Worm (Caenorhabditis elegans) whole organism, L2 larva: ENCODE results near the gene Y43B11AL.1.

Experiments used
- C34F6.9 ChIP-seq: fragments of 150-350 bp; optimal IDR thresholded peaks from 2 replicates; lab custom pipeline; 2014; ENCODE audit warnings: missing biosample characterization, missing genetic modification characterization
- F13H6.1 ChIP-seq: sonication (generic microtip); optimal IDR thresholded peaks from 2 replicates; lab custom pipeline; 2016; ENCODE audit warnings: missing genetic modification characterization, missing compliant biosample characterization
- R02D3.7 ChIP-seq: fragments of 150-350 bp; optimal IDR thresholded peaks from 2 replicates; lab custom pipeline; 2014; ENCODE audit warnings: missing biosample characterization, missing genetic modification characterization
- Y55F3AM.14 ChIP-seq: fragments of 200-800 bp; sonication (Bioruptor generic); optimal IDR thresholded peaks from 2 replicates; lab custom pipeline; 2018; ENCODE audit warnings: mild to moderate bottlenecking, missing genetic modification characterization, missing compliant biosample characterization
- ZK546.5 ChIP-seq: sonication (generic microtip); optimal IDR thresholded peaks from 2 replicates; lab custom pipeline; 2017; ENCODE audit warnings: missing biosample characterization, missing genetic modification characterization
- alr-1 ChIP-seq: fragments of 150-350 bp; optimal IDR thresholded peaks from 2 replicates; lab custom pipeline; 2014; ENCODE audit warnings: missing biosample characterization, missing genetic modification characterization
- aly-2 ChIP-seq: fragments of 150-350 bp; optimal IDR thresholded peaks from 2 replicates; lab custom pipeline; 2014; ENCODE audit warnings: missing biosample characterization, missing genetic modification characterization
- ama-1 ChIP-seq: fragments of 150-350 bp; optimal IDR thresholded peaks from 2 replicates; lab custom pipeline; 2018; ENCODE audit warnings: inconsistent platforms
- blmp-1 ChIP-seq: sonication (generic microtip); optimal IDR thresholded peaks from 2 replicates; lab custom pipeline; 2017; ENCODE audit warnings: missing genetic modification characterization, mild to moderate bottlenecking, missing compliant biosample characterization, antibody characterized with exemption, moderate library complexity; ENCODE audit not compliant: insufficient read depth
- ceh-16 ChIP-seq: fragments of 150-350 bp; optimal IDR thresholded peaks from 2 replicates; lab custom pipeline; 2014; ENCODE audit warnings: missing biosample characterization, missing genetic modification characterization
- crh-2 ChIP-seq: sonication (generic microtip); optimal IDR thresholded peaks from 2 replicates; lab custom pipeline; 2017; ENCODE audit warnings: missing biosample characterization, missing genetic modification characterization
- dmd-4 ChIP-seq: sonication (generic microtip); optimal IDR thresholded peaks from 2 replicates; lab custom pipeline; 2017; ENCODE audit warnings: missing biosample characterization, missing genetic modification characterization
- egl-27 ChIP-seq: sonication (generic microtip); optimal IDR thresholded peaks from 3 replicates; lab custom pipeline; 2017; ENCODE audit warnings: missing biosample characterization, missing genetic modification reagents, missing genetic modification characterization
- fos-1 ChIP-seq: fragments of 150-350 bp; optimal IDR thresholded peaks from 2 replicates; lab custom pipeline; 2014; ENCODE audit warnings: missing biosample characterization, missing genetic modification characterization
- gmeb-1 ChIP-seq: fragments of 150-350 bp; optimal IDR thresholded peaks from 2 replicates; lab custom pipeline; 2014; ENCODE audit warnings: missing biosample characterization, missing genetic modification characterization
- lin-11 ChIP-seq: fragments of 150-350 bp; sonication (generic microtip); optimal IDR thresholded peaks from 2 replicates; lab custom pipeline; 2014; ENCODE audit warnings: missing biosample characterization, missing genetic modification characterization, inconsistent platforms, mixed read lengths
- lin-13 ChIP-seq: fragments of 150-350 bp; optimal IDR thresholded peaks from 2 replicates; lab custom pipeline; 2014; ENCODE audit warnings: missing biosample characterization, missing genetic modification reagents, missing genetic modification characterization
- lsy-2 ChIP-seq, 2 experiments: fragments of 150-350 bp in 1 of 2; sonication (generic microtip) in 1 of 2; optimal IDR thresholded peaks; 2 replicates each; lab custom pipeline; 2014 to 2017; ENCODE audit warnings: missing biosample characterization in 2 of 2, missing genetic modification characterization in 2 of 2
- mab-5 ChIP-seq: fragments of 150-350 bp; optimal IDR thresholded peaks from 2 replicates; lab custom pipeline; 2014; ENCODE audit warnings: missing biosample characterization, missing genetic modification characterization
- mbf-1 ChIP-seq: sonication (generic microtip); optimal IDR thresholded peaks from 2 replicates; lab custom pipeline; 2017; ENCODE audit warnings: missing biosample characterization, missing genetic modification characterization
- mdl-1 ChIP-seq, 2 experiments: fragments of 150-350 bp in 1 of 2; sonication (generic microtip) in 1 of 2; optimal IDR thresholded peaks; 2 replicates each; lab custom pipeline; 2017; ENCODE audit warnings: missing biosample characterization in 2 of 2, missing genetic modification characterization in 2 of 2
- nhr-10 ChIP-seq: sonication (generic microtip); optimal IDR thresholded peaks from 2 replicates; lab custom pipeline; 2017; ENCODE audit warnings: missing biosample characterization, missing genetic modification characterization
- nhr-11 ChIP-seq: fragments of 150-350 bp; optimal IDR thresholded peaks from 2 replicates; lab custom pipeline; 2014; ENCODE audit warnings: missing biosample characterization, missing genetic modification characterization
- nhr-12 ChIP-seq: fragments of 150-350 bp; optimal IDR thresholded peaks from 2 replicates; lab custom pipeline; 2014; ENCODE audit warnings: missing biosample characterization, missing genetic modification characterization
- nhr-129 ChIP-seq: fragments of 150-350 bp; optimal IDR thresholded peaks from 2 replicates; lab custom pipeline; 2014; ENCODE audit warnings: missing biosample characterization, missing genetic modification characterization
- nhr-21 ChIP-seq: fragments of 150-350 bp; optimal IDR thresholded peaks from 2 replicates; lab custom pipeline; 2014; ENCODE audit warnings: missing biosample characterization, missing genetic modification characterization
- nhr-23 ChIP-seq: fragments of 150-350 bp; optimal IDR thresholded peaks from 2 replicates; lab custom pipeline; 2014; ENCODE audit warnings: missing biosample characterization, missing genetic modification reagents, missing genetic modification characterization
- nhr-237 ChIP-seq: fragments of 150-350 bp; optimal IDR thresholded peaks from 2 replicates; lab custom pipeline; 2014; ENCODE audit warnings: missing biosample characterization, missing genetic modification characterization
- nhr-25 ChIP-seq: fragments of 150-350 bp; sonication (generic microtip); optimal IDR thresholded peaks from 3 replicates; lab custom pipeline; 2014; ENCODE audit warnings: missing biosample characterization, missing genetic modification characterization
- nhr-6 ChIP-seq: fragments of 150-350 bp; optimal IDR thresholded peaks from 2 replicates; lab custom pipeline; 2014; ENCODE audit warnings: missing biosample characterization, missing genetic modification characterization
- nhr-77 ChIP-seq: fragments of 150-350 bp; optimal IDR thresholded peaks from 2 replicates; lab custom pipeline; 2014; ENCODE audit warnings: missing biosample characterization, missing genetic modification characterization
- peb-1 ChIP-seq: fragments of 150-350 bp; optimal IDR thresholded peaks from 2 replicates; lab custom pipeline; 2014; ENCODE audit warnings: missing biosample characterization, missing genetic modification characterization
- sem-4 ChIP-seq: fragments of 150-350 bp; optimal IDR thresholded peaks from 2 replicates; lab custom pipeline; 2014; ENCODE audit warnings: missing biosample characterization, missing genetic modification reagents, missing genetic modification characterization
- skn-1 ChIP-seq: sonication (generic microtip); optimal IDR thresholded peaks from 2 replicates; lab custom pipeline; 2017; ENCODE audit warnings: missing biosample characterization, missing genetic modification characterization
- sma-3 ChIP-seq: sonication (generic microtip); optimal IDR thresholded peaks from 2 replicates; lab custom pipeline; 2016; ENCODE audit warnings: missing genetic modification reagents, missing genetic modification characterization, missing compliant biosample characterization
- sma-9 ChIP-seq, 2 experiments: fragments of 150-350 bp in 1 of 2; sonication (generic microtip) in 1 of 2; optimal IDR thresholded peaks; 2 replicates each; lab custom pipeline; 2014 to 2016; ENCODE audit warnings: missing genetic modification characterization in 2 of 2, mild to moderate bottlenecking in 1 of 2, missing biosample characterization in 1 of 2, missing compliant biosample characterization in 1 of 2, missing genetic modification reagents in 1 of 2, moderate library complexity in 1 of 2
- snpc-4 ChIP-seq: fragments of 150-350 bp; optimal IDR thresholded peaks from 2 replicates; lab custom pipeline; 2014; ENCODE audit warnings: missing biosample characterization, missing genetic modification characterization
- unc-55 ChIP-seq: fragments of 150-350 bp; sonication (generic microtip); optimal IDR thresholded peaks from 3 replicates; lab custom pipeline; 2014; ENCODE audit warnings: missing biosample characterization, missing genetic modification reagents, missing genetic modification characterization
- unc-62 ChIP-seq: fragments of 150-350 bp; optimal IDR thresholded peaks from 2 replicates; lab custom pipeline; 2014; ENCODE audit warnings: missing biosample characterization, missing genetic modification reagents, missing genetic modification characterization
- zag-1 ChIP-seq: fragments of 150-350 bp; optimal IDR thresholded peaks from 2 replicates; lab custom pipeline; 2014; ENCODE audit warnings: missing biosample characterization, missing genetic modification characterization
- ztf-11 ChIP-seq: sonication (generic microtip); optimal IDR thresholded peaks from 2 replicates; lab custom pipeline; 2017; ENCODE audit warnings: missing biosample characterization, missing genetic modification characterization
- ztf-4 ChIP-seq: fragments of 150-350 bp; optimal IDR thresholded peaks from 2 replicates; lab custom pipeline; 2014; ENCODE audit warnings: missing biosample characterization, missing genetic modification characterization

Gene Y43B11AL.1

DNA sequence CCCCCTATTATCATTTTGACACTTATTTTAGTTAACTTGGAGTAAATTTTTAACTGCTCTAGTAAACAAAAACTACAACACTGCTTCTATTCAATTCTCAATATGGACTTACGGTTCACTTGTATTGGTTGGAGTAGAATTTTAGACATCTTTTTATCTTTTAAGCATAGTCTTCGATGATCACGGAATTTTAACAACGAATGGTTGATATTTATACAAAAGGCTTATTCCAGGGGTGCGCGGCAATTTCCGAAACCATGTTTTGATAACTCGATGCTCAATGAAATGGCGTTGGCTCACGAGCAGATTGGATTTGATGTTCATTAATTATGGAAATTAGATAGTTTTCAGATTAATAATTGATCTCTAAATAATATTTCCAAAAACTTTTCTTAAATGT is 21.7 kb upstream of the Y43B11AL.1 start:
- TF ChIP-seq skn-1 (tag; lab: Kevin White, UChicago) (no peak), mdl-1 (tag; optimal IDR thresholded peaks at IDR 0.05; lab: Kevin White, UChicago) (no peak), C34F6.9 (no peak), Y55F3AM.14 (GFP tag; lab: Kevin White, UChicago) (no peak), zag-1 (tag; lab: Kevin White, UChicago) (no peak), peb-1 (tag; lab: Kevin White, UChicago) (no peak), gmeb-1 (no peak), ama-1 (lab: Kevin White, UChicago) (no peak), egl-27 (tag; lab: Kevin White, UChicago) (no peak)

- peak; percentile 88 for TF ChIP-seq crh-2
- no peak for TF ChIP-seq nhr-23
- peak; percentile 68 for TF ChIP-seq snpc-4
- peak; percentile 53 for TF ChIP-seq nhr-6 (tag; lab: Kevin White, UChicago)
- TF ChIP-seq skn-1 (tag; lab: Kevin White, UChicago) = no peak
- TF ChIP-seq egl-27 (tag; lab: Kevin White, UChicago) = peak; percentile 24
- peak; percentile 53 for TF ChIP-seq nhr-21
- no peak for TF ChIP-seq blmp-1 (tag; lab: Kevin White, UChicago)
- TF ChIP-seq unc-55 (GFP tag; lab: Kevin White, UChicago) = peak; percentile 83
- no peak for TF ChIP-seq mdl-1 (tag; optimal IDR thresholded peaks at IDR 0.05; lab: Kevin White, UChicago)
- TF ChIP-seq nhr-237 = no peak
- peak; percentile 70 for TF ChIP-seq sem-4
- TF ChIP-seq nhr-25 = peak; percentile 69
- peak; percentile 96 for TF ChIP-seq C34F6.9
- peak; percentile 38 for TF ChIP-seq mab-5 (tag; lab: Kevin White, UChicago)
- TF ChIP-seq nhr-10 = no peak
- TF ChIP-seq nhr-12 (tag; lab: Kevin White, UChicago) = no peak
- TF ChIP-seq ztf-4 (tag; lab: Kevin White, UChicago) = peak; percentile 49
- no peak for TF ChIP-seq ZK546.5 (tag; lab: Kevin White, UChicago)
- no peak for TF ChIP-seq unc-62 (GFP tag; lab: Kevin White, UChicago)
- no peak for TF ChIP-seq ztf-11 (tag; lab: Kevin White, UChicago)
- peak; percentile 11 for TF ChIP-seq ceh-16 (tag; lab: Kevin White, UChicago)
- no peak for TF ChIP-seq aly-2 (tag; lab: Kevin White, UChicago)
- no peak for TF ChIP-seq peb-1 (tag; lab: Kevin White, UChicago)
- peak; percentile 9 for TF ChIP-seq dmd-4
- peak; percentile 67 for TF ChIP-seq nhr-129 (tag; lab: Kevin White, UChicago)
- TF ChIP-seq lsy-2 (tag; optimal IDR thresholded peaks at IDR 0.05; lab: Kevin White, UChicago) = peak; percentile 72 to 93
- TF ChIP-seq sma-3 (GFP tag; lab: Kevin White, UChicago) = peak; percentile 57
- no peak for TF ChIP-seq nhr-11
- TF ChIP-seq ama-1 (lab: Kevin White, UChicago) = no peak
- TF ChIP-seq lin-13 (GFP tag; lab: Kevin White, UChicago) = peak; percentile 59
- peak; percentile 66 for TF ChIP-seq F13H6.1 (tag; lab: Kevin White, UChicago)
- TF ChIP-seq R02D3.7 (tag; lab: Kevin White, UChicago) = peak; percentile 15
- TF ChIP-seq zag-1 (tag; lab: Kevin White, UChicago) = no peak
- no peak for TF ChIP-seq mbf-1 (tag; lab: Kevin White, UChicago)
- no peak for TF ChIP-seq alr-1
- TF ChIP-seq gmeb-1 = peak; percentile 87
- TF ChIP-seq nhr-77 (tag; lab: Kevin White, UChicago) = no peak
- no peak for TF ChIP-seq lin-11 (tag; lab: Kevin White, UChicago)
- peak; percentile 60 for TF ChIP-seq fos-1
- peak; percentile 89 for TF ChIP-seq sma-9 (GFP tag; optimal IDR thresholded peaks at IDR 0.05; lab: Kevin White, UChicago)
- no peak for TF ChIP-seq sma-9 (tag; optimal IDR thresholded peaks at IDR 0.05; lab: Kevin White, UChicago)
Measured at ce11 chrIV:7044552-7045139, 20.5 kb upstream of the Y43B11AL.1 start, which contains the start of gene tin-9.1. tin-9.1 (minus strand) TSS chrIV:7044602.
